In the genomic region with DNA sequence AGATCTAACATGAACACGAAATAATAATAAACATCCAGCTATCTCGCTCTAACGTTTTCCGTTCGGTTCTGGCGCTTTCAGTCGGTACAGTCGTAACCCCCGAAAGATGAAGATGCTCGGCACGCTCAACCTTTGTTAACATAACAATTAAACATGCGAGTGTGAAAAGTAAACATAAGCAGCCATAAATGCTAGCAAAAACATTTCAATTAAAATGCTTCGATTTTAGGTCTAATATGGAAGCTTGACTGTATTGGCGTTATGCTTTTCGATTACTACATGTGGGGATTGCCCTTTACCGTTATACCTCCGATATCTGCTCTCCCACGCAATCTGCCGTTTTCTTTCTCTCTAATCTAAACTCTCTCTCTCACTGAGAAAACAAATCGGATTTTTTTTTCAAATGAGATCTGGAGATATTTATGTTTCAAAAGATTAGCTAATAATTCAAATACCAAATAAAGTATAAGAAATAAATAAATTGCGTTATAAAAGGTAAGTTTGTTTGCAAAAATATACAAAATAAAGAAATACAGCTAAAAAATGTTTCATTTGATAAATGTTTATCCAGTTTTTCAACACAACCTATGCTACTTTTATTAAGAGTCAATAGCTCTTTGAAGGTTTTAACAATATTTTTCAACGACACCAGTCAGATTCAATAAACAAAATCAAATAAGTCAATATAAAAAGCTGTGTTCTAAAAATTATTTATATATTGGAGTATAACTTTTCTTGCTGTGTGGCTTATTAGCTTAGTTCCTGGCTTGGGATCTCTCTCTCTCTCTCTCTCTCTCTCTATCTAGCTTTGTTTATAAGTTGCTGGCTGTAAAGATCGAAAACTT, we compare ENCODE assay signal across 1 fruit fly cellular context.
A peak's percentile ranks its signal among the peaks of the same experiment; 100 is the strongest.
TF ChIP-seq lines count a peak whose summit lies in the region.

No protein-coding gene starts in this region.

TF ChIP-seq in whole organism, embryonic, 481 proteins besides CTCF, POLR2A, EP300 and RAD21 (continued from another document and continues in another):
- TF ChIP-seq gsb-n (tag; optimal IDR thresholded peaks at IDR 0.05; lab: Kevin White, UChicago) (peak; percentile 85), org-1 (GFP tag; optimal IDR thresholded peaks at IDR 0.05; lab: Kevin White, UChicago) (peak; percentile 89), dmrt99B (tag; optimal IDR thresholded peaks at IDR 0.05; lab: Kevin White, UChicago) (peak; percentile 86), CG11456 (GFP tag; IDR thresholded peaks at IDR 0.05; lab: Robert Waterston, UW) (peak; percentile 94), Antp (GFP tag; optimal IDR thresholded peaks at IDR 0.05; lab: Kevin White, UChicago) (peak; percentile 95), CG43689 (GFP tag; IDR thresholded peaks at IDR 0.05; lab: Robert Waterston, UW) (peak; percentile 77), HHEX (GFP tag; optimal IDR thresholded peaks at IDR 0.05; lab: Kevin White, UChicago) (peak; percentile 88), CG8290 (GFP tag; optimal IDR thresholded peaks at IDR 0.05; lab: Kevin White, UChicago) (peak; percentile 62), CG8290 (tag; optimal IDR thresholded peaks at IDR 0.05; lab: Kevin White, UChicago) (peak in 1 of 2 experiments; percentile 99), BtbVII (GFP tag; optimal IDR thresholded peaks at IDR 0.05; lab: Kevin White, UChicago) (peak; percentile 89), Stat92E (GFP tag; optimal IDR thresholded peaks at IDR 0.05; lab: Kevin White, UChicago) (no peak), MESR4 (GFP tag; optimal IDR thresholded peaks at IDR 0.05; lab: Kevin White, UChicago) (peak; percentile 27), lbe (GFP tag; optimal IDR thresholded peaks at IDR 0.05; lab: Kevin White, UChicago) (peak; percentile 28), CG12391 (tag; optimal IDR thresholded peaks at IDR 0.05; lab: Kevin White, UChicago) (peak; percentile 80), phol (tag; optimal IDR thresholded peaks at IDR 0.05; lab: Kevin White, UChicago) (peak; percentile 67), HLH3B (GFP tag; IDR thresholded peaks at IDR 0.05; lab: Robert Waterston, UW) (peak; percentile 89), CG2678 (tag; optimal IDR thresholded peaks at IDR 0.05; lab: Kevin White, UChicago) (peak; percentile 88), caup (GFP tag; optimal IDR thresholded peaks at IDR 0.05; lab: Kevin White, UChicago; ENCODE audit: severe bottlenecking) (peak; percentile 91), Camta (GFP tag; optimal IDR thresholded peaks at IDR 0.05; lab: Kevin White, UChicago) (peak; percentile 73), zfh1 (GFP tag; IDR thresholded peaks at IDR 0.05; lab: Robert Waterston, UW) (peak; percentile 93), Doc2 (GFP tag; IDR thresholded peaks at IDR 0.05; lab: Robert Waterston, UW) (peak; percentile 78; the same call in 1 of the 2 replicates), danr (GFP tag; IDR thresholded peaks at IDR 0.05; lab: Robert Waterston, UW) (peak; percentile 83), CG8924 (tag; optimal IDR thresholded peaks at IDR 0.05; lab: Kevin White, UChicago) (peak; percentile 79), Fer2 (tag; optimal IDR thresholded peaks at IDR 0.05; lab: Kevin White, UChicago) (peak; percentile 57), D (optimal IDR thresholded peaks at IDR 0.05; lab: Kevin White, UChicago) (no peak), D (GFP tag; optimal IDR thresholded peaks at IDR 0.05; lab: Kevin White, UChicago) (peak; percentile 56), CG7987 (GFP tag; optimal IDR thresholded peaks at IDR 0.05; lab: Kevin White, UChicago) (peak; percentile 85), CG2199 (GFP tag; IDR thresholded peaks at IDR 0.05; lab: Robert Waterston, UW) (peak; percentile 86), Dip3 (GFP tag; optimal IDR thresholded peaks at IDR 0.05; lab: Kevin White, UChicago) (peak; percentile 95), CG3838 (GFP tag; optimal IDR thresholded peaks at IDR 0.05; lab: Kevin White, UChicago) (peak; percentile 49), CG7357 (GFP tag; IDR thresholded peaks at IDR 0.05; lab: Robert Waterston, UW) (peak; percentile 75), CG10543 (GFP tag; optimal IDR thresholded peaks at IDR 0.05; lab: Kevin White, UChicago) (peak; percentile 80), fd96Cb (tag; optimal IDR thresholded peaks at IDR 0.05; lab: Kevin White, UChicago) (peak; percentile 81), CG14441 (GFP tag; IDR thresholded peaks at IDR 0.05; lab: Robert Waterston, UW) (peak; percentile 93), Xrp1 (GFP tag; IDR thresholded peaks at IDR 0.05; lab: Robert Waterston, UW) (peak; percentile 89), CG17361 (GFP tag; IDR thresholded peaks at IDR 0.05; lab: Robert Waterston, UW) (peak; percentile 72), CG8089 (GFP tag; optimal IDR thresholded peaks at IDR 0.05; lab: Kevin White, UChicago) (peak; percentile 74), CG10959 (GFP tag; IDR thresholded peaks at IDR 0.05; lab: Robert Waterston, UW) (peak; percentile 46; the same call in 1 of the 2 replicates), CG32532 (GFP tag; IDR thresholded peaks at IDR 0.05; lab: Robert Waterston, UW) (peak; percentile 97), dimm (GFP tag; IDR thresholded peaks at IDR 0.05; lab: Robert Waterston, UW) (peak; percentile 84), lmd (GFP tag; IDR thresholded peaks at IDR 0.05; lab: Robert Waterston, UW) (peak; percentile 94), CG15479 (GFP tag; optimal IDR thresholded peaks at IDR 0.05; lab: Kevin White, UChicago) (no peak), shn (GFP tag; optimal IDR thresholded peaks at IDR 0.05; lab: Kevin White, UChicago) (peak; percentile 95), mirr (GFP tag; optimal IDR thresholded peaks at IDR 0.05; lab: Kevin White, UChicago) (peak; percentile 82), salm (tag; optimal IDR thresholded peaks at IDR 0.05; lab: Kevin White, UChicago) (peak; percentile 76), ci (GFP tag; IDR thresholded peaks at IDR 0.05; lab: Robert Waterston, UW) (peak; percentile 97), sqz (GFP tag; optimal IDR thresholded peaks at IDR 0.05; lab: Kevin White, UChicago) (peak; percentile 30), usp (GFP tag; optimal IDR thresholded peaks at IDR 0.05; lab: Kevin White, UChicago) (no peak), stc (GFP tag; IDR thresholded peaks at IDR 0.05; lab: Robert Waterston, UW) (peak; percentile 93), Dp (GFP tag; optimal IDR thresholded peaks at IDR 0.05; lab: Kevin White, UChicago) (no peak), E2f2 (GFP tag; IDR thresholded peaks at IDR 0.05; lab: Robert Waterston, UW) (peak; percentile 73), Max (GFP tag; optimal IDR thresholded peaks at IDR 0.05; lab: Kevin White, UChicago) (peak; percentile 62), Atf6 (GFP tag; IDR thresholded peaks at IDR 0.05; lab: Robert Waterston, UW) (peak; percentile 93), dmrt11E (tag; optimal IDR thresholded peaks at IDR 0.05; lab: Kevin White, UChicago) (peak; percentile 48), aop (GFP tag; IDR thresholded peaks at IDR 0.05; lab: Robert Waterston, UW) (0 out of 2 replicates have a peak, but pooled peaks have one; percentile 65), unc-4 (GFP tag; IDR thresholded peaks at IDR 0.05; lab: Robert Waterston, UW; ENCODE audit: partially characterized antibody) (peak; percentile 16; the same call in 1 of the 2 replicates), Blimp-1 (GFP tag; optimal IDR thresholded peaks at IDR 0.05; lab: Kevin White, UChicago) (peak; percentile 81), CG11085 (GFP tag; IDR thresholded peaks at IDR 0.05; lab: Robert Waterston, UW) (peak; percentile 93), CG9817 (tag; optimal IDR thresholded peaks at IDR 0.05; lab: Kevin White, UChicago) (peak; percentile 88), Hr78 (GFP tag; optimal IDR thresholded peaks at IDR 0.05; lab: Kevin White, UChicago) (peak in 1 of 2 experiments; percentile 55), CG13894 (tag; optimal IDR thresholded peaks at IDR 0.05; lab: Kevin White, UChicago) (peak; percentile 86), unpg (GFP tag; optimal IDR thresholded peaks at IDR 0.05; lab: Kevin White, UChicago) (peak; percentile 91), NFAT (GFP tag; IDR thresholded peaks at IDR 0.05; lab: Robert Waterston, UW) (peak; percentile 97), dm (GFP tag; optimal IDR thresholded peaks at IDR 0.05; lab: Kevin White, UChicago) (peak; percentile 81), Eip74EF (GFP tag; optimal IDR thresholded peaks at IDR 0.05; lab: Kevin White, UChicago) (peak in 1 of 2 experiments; percentile 60), row (GFP tag; IDR thresholded peaks at IDR 0.05; lab: Robert Waterston, UW) (peak; percentile 93), chm (GFP tag; IDR thresholded peaks at IDR 0.05; lab: Robert Waterston, UW) (peak; percentile 88; the same call in 1 of the 2 replicates), peb (GFP tag; IDR thresholded peaks at IDR 0.05; lab: Robert Waterston, UW) (peak; percentile 86), CG11247 (GFP tag; IDR thresholded peaks at IDR 0.05; lab: Robert Waterston, UW) (peak; percentile 93), CG10147 (GFP tag; optimal IDR thresholded peaks at IDR 0.05; lab: Kevin White, UChicago) (peak; percentile 84), CG5180 (GFP tag; optimal IDR thresholded peaks at IDR 0.05; lab: Kevin White, UChicago) (peak; percentile 40), Drgx (GFP tag; IDR thresholded peaks at IDR 0.05; lab: Robert Waterston, UW) (peak; percentile 87), CG9932 (GFP tag; IDR thresholded peaks at IDR 0.05; lab: Robert Waterston, UW) (peak; percentile 97), bsh (GFP tag; optimal IDR thresholded peaks at IDR 0.05; lab: Kevin White, UChicago) (peak in 1 of 2 experiments; percentile 91), CG16813 (GFP tag; IDR thresholded peaks at IDR 0.05; lab: Robert Waterston, UW; ENCODE audit: partially characterized antibody) (no peak), gcm2 (GFP tag; optimal IDR thresholded peaks at IDR 0.05; lab: Kevin White, UChicago) (peak; percentile 81), pfk (GFP tag; optimal IDR thresholded peaks at IDR 0.05; lab: Kevin White, UChicago) (no peak), CG3407 (GFP tag; optimal IDR thresholded peaks at IDR 0.05; lab: Kevin White, UChicago) (peak; percentile 67), Awh (GFP tag; IDR thresholded peaks at IDR 0.05; lab: Robert Waterston, UW) (peak; percentile 86), CG10979 (tag; optimal IDR thresholded peaks at IDR 0.05; lab: Kevin White, UChicago) (peak; percentile 59), sens (GFP tag; lab: Kevin White, UChicago) (peak; percentile 96), Sry-δ (GFP tag; optimal IDR thresholded peaks at IDR 0.05; lab: Kevin White, UChicago) (peak; percentile 57), bbx (GFP tag; IDR thresholded peaks at IDR 0.05; lab: Robert Waterston, UW; ENCODE audit: partially characterized antibody) (peak; percentile 41; the same call in 1 of the 2 replicates), prd (optimal IDR thresholded peaks at IDR 0.05; lab: Kevin White, UChicago) (no peak), prd (GFP tag; IDR thresholded peaks at IDR 0.05; lab: Robert Waterston, UW) (peak; percentile 94), ato (GFP tag; IDR thresholded peaks at IDR 0.05; lab: Robert Waterston, UW; ENCODE audit: partially characterized antibody) (no peak), bigmax (GFP tag; optimal IDR thresholded peaks at IDR 0.05; lab: Kevin White, UChicago) (peak; percentile 65), lov (optimal IDR thresholded peaks at IDR 0.05; lab: Kevin White, UChicago) (no peak), lov (GFP tag; IDR thresholded peaks at IDR 0.05; lab: Robert Waterston, UW) (peak; percentile 87), ham (GFP tag; IDR thresholded peaks at IDR 0.05; lab: Robert Waterston, UW) (peak; percentile 74; the same call in 1 of the 2 replicates), chinmo (GFP tag; IDR thresholded peaks at IDR 0.05; lab: Robert Waterston, UW; ENCODE audit: partially characterized antibody) (peak; percentile 72; the same call in 1 of the 4 replicates), hkb (optimal IDR thresholded peaks at IDR 0.05; lab: Kevin White, UChicago) (no peak), hkb (GFP tag; IDR thresholded peaks at IDR 0.05; lab: Robert Waterston, UW) (peak; percentile 91), tx (GFP tag; optimal IDR thresholded peaks at IDR 0.05; lab: Kevin White, UChicago) (peak; percentile 84), Nf-YC (tag; optimal IDR thresholded peaks at IDR 0.05; lab: Kevin White, UChicago) (peak; percentile 45), lilli (GFP tag; optimal IDR thresholded peaks at IDR 0.05; lab: Kevin White, UChicago) (peak; percentile 97), CG11560 (tag; IDR thresholded peaks at IDR 0.05; lab: Robert Waterston, UW) (peak; percentile 82), nom (GFP tag; optimal IDR thresholded peaks at IDR 0.05; lab: Kevin White, UChicago) (no peak), sr (GFP tag; IDR thresholded peaks at IDR 0.05; lab: Robert Waterston, UW) (peak; percentile 90), CG13424 (tag; optimal IDR thresholded peaks at IDR 0.05; lab: Kevin White, UChicago) (peak; percentile 69), GATAe (GFP tag; conservative IDR thresholded peaks at IDR 0.05; lab: Robert Waterston, UW) (peak; percentile 82), pnt (GFP tag; optimal IDR thresholded peaks at IDR 0.05; lab: Kevin White, UChicago) (peak; percentile 90), Hr3 (GFP tag; optimal IDR thresholded peaks at IDR 0.05; lab: Kevin White, UChicago) (peak; percentile 75), CG16815 (GFP tag; optimal IDR thresholded peaks at IDR 0.05; lab: Kevin White, UChicago) (peak; percentile 76), kah (GFP tag; optimal IDR thresholded peaks at IDR 0.05; lab: Kevin White, UChicago) (peak; percentile 47), CrebB (tag; optimal IDR thresholded peaks at IDR 0.05; lab: Kevin White, UChicago) (peak; percentile 89), CG4360 (GFP tag; IDR thresholded peaks at IDR 0.05; lab: Robert Waterston, UW) (peak; percentile 69), CG32767 (GFP tag; IDR thresholded peaks at IDR 0.05; lab: Robert Waterston, UW) (peak; percentile 72), tap (tag; optimal IDR thresholded peaks at IDR 0.05; lab: Kevin White, UChicago) (peak; percentile 81), NK7.1 (GFP tag; optimal IDR thresholded peaks at IDR 0.05; lab: Kevin White, UChicago) (peak; percentile 81), jigr1 (GFP tag; IDR thresholded peaks at IDR 0.05; lab: Robert Waterston, UW) (peak; percentile 70; the same call in 2 of the 3 replicates), CG11723 (GFP tag; optimal IDR thresholded peaks at IDR 0.05; lab: Kevin White, UChicago) (peak; percentile 78), zen2 (GFP tag; IDR thresholded peaks at IDR 0.05; lab: Robert Waterston, UW; ENCODE audit: partially characterized antibody) (no peak), CG17802 (tag; optimal IDR thresholded peaks at IDR 0.05; lab: Kevin White, UChicago) (peak; percentile 65), Med (GFP tag; lab: Kevin White, UChicago) (peak; percentile 99), jing (GFP tag; optimal IDR thresholded peaks at IDR 0.05; lab: Kevin White, UChicago) (peak; percentile 70), Side (GFP tag; optimal IDR thresholded peaks at IDR 0.05; lab: Kevin White, UChicago) (peak; percentile 90), CG7928 (GFP tag; optimal IDR thresholded peaks at IDR 0.05; lab: Kevin White, UChicago) (peak; percentile 70), esg (GFP tag; conservative IDR thresholded peaks at IDR 0.05; lab: Robert Waterston, UW) (peak; percentile 86)
